Worm (Caenorhabditis elegans) whole organism, L2 larva: ENCODE results near the gene ZK742.4.

Experiments used
- C34F6.9 ChIP-seq: fragments of 150-350 bp; optimal IDR thresholded peaks from 2 replicates; lab custom pipeline; 2014; ENCODE audit warnings: missing biosample characterization, missing genetic modification characterization
- F13H6.1 ChIP-seq: sonication (generic microtip); optimal IDR thresholded peaks from 2 replicates; lab custom pipeline; 2016; ENCODE audit warnings: missing genetic modification characterization, missing compliant biosample characterization
- R02D3.7 ChIP-seq: fragments of 150-350 bp; optimal IDR thresholded peaks from 2 replicates; lab custom pipeline; 2014; ENCODE audit warnings: missing biosample characterization, missing genetic modification characterization
- Y55F3AM.14 ChIP-seq: fragments of 200-800 bp; sonication (Bioruptor generic); optimal IDR thresholded peaks from 2 replicates; lab custom pipeline; 2018; ENCODE audit warnings: mild to moderate bottlenecking, missing genetic modification characterization, missing compliant biosample characterization
- ZK546.5 ChIP-seq: sonication (generic microtip); optimal IDR thresholded peaks from 2 replicates; lab custom pipeline; 2017; ENCODE audit warnings: missing biosample characterization, missing genetic modification characterization
- alr-1 ChIP-seq: fragments of 150-350 bp; optimal IDR thresholded peaks from 2 replicates; lab custom pipeline; 2014; ENCODE audit warnings: missing biosample characterization, missing genetic modification characterization
- aly-2 ChIP-seq: fragments of 150-350 bp; optimal IDR thresholded peaks from 2 replicates; lab custom pipeline; 2014; ENCODE audit warnings: missing biosample characterization, missing genetic modification characterization
- ama-1 ChIP-seq: fragments of 150-350 bp; optimal IDR thresholded peaks from 2 replicates; lab custom pipeline; 2018; ENCODE audit warnings: inconsistent platforms
- blmp-1 ChIP-seq: sonication (generic microtip); optimal IDR thresholded peaks from 2 replicates; lab custom pipeline; 2017; ENCODE audit warnings: missing genetic modification characterization, mild to moderate bottlenecking, missing compliant biosample characterization, antibody characterized with exemption, moderate library complexity; ENCODE audit not compliant: insufficient read depth
- ceh-16 ChIP-seq: fragments of 150-350 bp; optimal IDR thresholded peaks from 2 replicates; lab custom pipeline; 2014; ENCODE audit warnings: missing biosample characterization, missing genetic modification characterization
- ceh-82 ChIP-seq: fragments of 150-350 bp; optimal IDR thresholded peaks from 2 replicates; lab custom pipeline; 2014; ENCODE audit warnings: missing biosample characterization, missing genetic modification characterization
- crh-2 ChIP-seq: sonication (generic microtip); optimal IDR thresholded peaks from 2 replicates; lab custom pipeline; 2017; ENCODE audit warnings: missing biosample characterization, missing genetic modification characterization
- egl-27 ChIP-seq: sonication (generic microtip); optimal IDR thresholded peaks from 3 replicates; lab custom pipeline; 2017; ENCODE audit warnings: missing biosample characterization, missing genetic modification reagents, missing genetic modification characterization
- elt-1 ChIP-seq: fragments of 150-350 bp; optimal IDR thresholded peaks from 2 replicates; lab custom pipeline; 2014; ENCODE audit warnings: missing biosample characterization, missing genetic modification characterization
- fos-1 ChIP-seq: fragments of 150-350 bp; optimal IDR thresholded peaks from 2 replicates; lab custom pipeline; 2014; ENCODE audit warnings: missing biosample characterization, missing genetic modification characterization
- gmeb-1 ChIP-seq: fragments of 150-350 bp; optimal IDR thresholded peaks from 2 replicates; lab custom pipeline; 2014; ENCODE audit warnings: missing biosample characterization, missing genetic modification characterization
- lin-11 ChIP-seq: fragments of 150-350 bp; sonication (generic microtip); optimal IDR thresholded peaks from 2 replicates; lab custom pipeline; 2014; ENCODE audit warnings: missing biosample characterization, missing genetic modification characterization, inconsistent platforms, mixed read lengths
- lin-13 ChIP-seq: fragments of 150-350 bp; optimal IDR thresholded peaks from 2 replicates; lab custom pipeline; 2014; ENCODE audit warnings: missing biosample characterization, missing genetic modification reagents, missing genetic modification characterization
- lin-39 ChIP-seq: fragments of 150-350 bp; optimal IDR thresholded peaks from 2 replicates; lab custom pipeline; 2014; ENCODE audit warnings: missing biosample characterization, missing genetic modification reagents, missing genetic modification characterization
- lsy-2 ChIP-seq, 2 experiments: fragments of 150-350 bp in 1 of 2; sonication (generic microtip) in 1 of 2; optimal IDR thresholded peaks; 2 replicates each; lab custom pipeline; 2014 to 2017; ENCODE audit warnings: missing biosample characterization in 2 of 2, missing genetic modification characterization in 2 of 2
- mab-5 ChIP-seq: fragments of 150-350 bp; optimal IDR thresholded peaks from 2 replicates; lab custom pipeline; 2014; ENCODE audit warnings: missing biosample characterization, missing genetic modification characterization
- mdl-1 ChIP-seq, 2 experiments: fragments of 150-350 bp in 1 of 2; sonication (generic microtip) in 1 of 2; optimal IDR thresholded peaks; 2 replicates each; lab custom pipeline; 2017; ENCODE audit warnings: missing biosample characterization in 2 of 2, missing genetic modification characterization in 2 of 2
- nhr-11 ChIP-seq: fragments of 150-350 bp; optimal IDR thresholded peaks from 2 replicates; lab custom pipeline; 2014; ENCODE audit warnings: missing biosample characterization, missing genetic modification characterization
- nhr-129 ChIP-seq: fragments of 150-350 bp; optimal IDR thresholded peaks from 2 replicates; lab custom pipeline; 2014; ENCODE audit warnings: missing biosample characterization, missing genetic modification characterization
- nhr-21 ChIP-seq: fragments of 150-350 bp; optimal IDR thresholded peaks from 2 replicates; lab custom pipeline; 2014; ENCODE audit warnings: missing biosample characterization, missing genetic modification characterization
- nhr-23 ChIP-seq: fragments of 150-350 bp; optimal IDR thresholded peaks from 2 replicates; lab custom pipeline; 2014; ENCODE audit warnings: missing biosample characterization, missing genetic modification reagents, missing genetic modification characterization
- nhr-25 ChIP-seq: fragments of 150-350 bp; sonication (generic microtip); optimal IDR thresholded peaks from 3 replicates; lab custom pipeline; 2014; ENCODE audit warnings: missing biosample characterization, missing genetic modification characterization
- nhr-6 ChIP-seq: fragments of 150-350 bp; optimal IDR thresholded peaks from 2 replicates; lab custom pipeline; 2014; ENCODE audit warnings: missing biosample characterization, missing genetic modification characterization
- sem-4 ChIP-seq: fragments of 150-350 bp; optimal IDR thresholded peaks from 2 replicates; lab custom pipeline; 2014; ENCODE audit warnings: missing biosample characterization, missing genetic modification reagents, missing genetic modification characterization
- skn-1 ChIP-seq: sonication (generic microtip); optimal IDR thresholded peaks from 2 replicates; lab custom pipeline; 2017; ENCODE audit warnings: missing biosample characterization, missing genetic modification characterization
- sma-3 ChIP-seq: sonication (generic microtip); optimal IDR thresholded peaks from 2 replicates; lab custom pipeline; 2016; ENCODE audit warnings: missing genetic modification reagents, missing genetic modification characterization, missing compliant biosample characterization
- sma-9 ChIP-seq, 2 experiments: fragments of 150-350 bp in 1 of 2; sonication (generic microtip) in 1 of 2; optimal IDR thresholded peaks; 2 replicates each; lab custom pipeline; 2014 to 2016; ENCODE audit warnings: missing genetic modification characterization in 2 of 2, mild to moderate bottlenecking in 1 of 2, missing biosample characterization in 1 of 2, missing compliant biosample characterization in 1 of 2, missing genetic modification reagents in 1 of 2, moderate library complexity in 1 of 2
- snpc-4 ChIP-seq: fragments of 150-350 bp; optimal IDR thresholded peaks from 2 replicates; lab custom pipeline; 2014; ENCODE audit warnings: missing biosample characterization, missing genetic modification characterization
- unc-39 ChIP-seq: fragments of 150-350 bp; optimal IDR thresholded peaks from 2 replicates; lab custom pipeline; 2014; ENCODE audit warnings: missing biosample characterization, missing genetic modification characterization
- unc-55 ChIP-seq: fragments of 150-350 bp; sonication (generic microtip); optimal IDR thresholded peaks from 3 replicates; lab custom pipeline; 2014; ENCODE audit warnings: missing biosample characterization, missing genetic modification reagents, missing genetic modification characterization
- ztf-1 ChIP-seq: fragments of 200-800 bp; sonication (Bioruptor generic); conservative IDR thresholded peaks from 2 replicates; pipeline ENCODE4 v1.3.6; 2022; ENCODE audit warnings: missing genetic modification characterization, missing compliant biosample characterization
- ztf-11 ChIP-seq: sonication (generic microtip); optimal IDR thresholded peaks from 2 replicates; lab custom pipeline; 2017; ENCODE audit warnings: missing biosample characterization, missing genetic modification characterization
- ztf-4 ChIP-seq: fragments of 150-350 bp; optimal IDR thresholded peaks from 2 replicates; lab custom pipeline; 2014; ENCODE audit warnings: missing biosample characterization, missing genetic modification characterization

The ZK742.4 gene

ce11 chrV:7811758-7812157 lies at the start of gene ZK742.4:
TSS of gene ZK742.4 (minus strand) at chrV:7811792.
- TF ChIP-seq sma-9 (GFP tag; optimal IDR thresholded peaks at IDR 0.05; lab: Kevin White, UChicago): peak; percentile 24
- TF ChIP-seq sma-9 (tag; optimal IDR thresholded peaks at IDR 0.05; lab: Kevin White, UChicago): no peak
- no peak for TF ChIP-seq snpc-4 (tag; lab: Kevin White, UChicago)
- TF ChIP-seq blmp-1: no peak
- TF ChIP-seq R02D3.7 (tag; lab: Kevin White, UChicago): no peak

DNA sequence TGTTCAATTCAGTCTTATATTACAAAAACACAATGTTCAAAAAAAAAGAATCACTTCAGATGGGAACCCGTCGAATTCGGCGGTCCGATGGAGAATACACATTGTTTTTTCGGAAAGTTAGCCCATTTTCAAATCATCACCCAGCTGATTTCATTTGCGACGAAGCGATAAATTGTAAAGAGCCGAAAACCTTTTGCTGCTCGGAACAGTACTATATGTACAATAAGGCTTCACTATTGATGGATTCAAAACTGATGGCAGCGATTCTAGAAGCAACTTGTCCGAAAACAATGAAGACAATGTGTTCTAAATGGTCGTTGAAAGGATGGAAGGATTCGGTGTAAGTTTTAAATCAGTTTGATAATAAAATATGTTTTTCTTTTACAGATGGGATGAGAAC lies 46.3 kb upstream of the ZK742.4 start, which contains the start of gene C37C3.1:
Gene C37C3.1, plus strand, starts transcription at position 33 of the 400 bp plus-strand sequence.
- TF ChIP-seq ama-1 (lab: Kevin White, UChicago): peak; percentile 8
- peak; percentile 37 for TF ChIP-seq sma-3
- TF ChIP-seq blmp-1: no peak
- peak; percentile 23 for TF ChIP-seq crh-2
- peak; percentile 40 for TF ChIP-seq nhr-21 (tag; lab: Kevin White, UChicago)
- no peak for TF ChIP-seq lsy-2 (tag; optimal IDR thresholded peaks at IDR 0.05; lab: Kevin White, UChicago)
- TF ChIP-seq nhr-25 (tag; lab: Kevin White, UChicago): peak; percentile 3
- TF ChIP-seq ceh-16: no peak
- peak; percentile 5 for TF ChIP-seq sma-9 (GFP tag; optimal IDR thresholded peaks at IDR 0.05; lab: Kevin White, UChicago)
- TF ChIP-seq sma-9 (tag; optimal IDR thresholded peaks at IDR 0.05; lab: Kevin White, UChicago): no peak
- TF ChIP-seq lin-39 (tag; lab: Kevin White, UChicago): no peak
- TF ChIP-seq R02D3.7 (tag; lab: Kevin White, UChicago): no peak

- no peak for TF ChIP-seq ztf-1
- TF ChIP-seq fos-1 (tag; lab: Kevin White, UChicago): no peak
- TF ChIP-seq ztf-11 (tag; lab: Kevin White, UChicago): no peak
- TF ChIP-seq elt-1: no peak
- TF ChIP-seq nhr-21 (tag; lab: Kevin White, UChicago): no peak
- TF ChIP-seq sma-3: no peak
Measured at ce11 chrV:7856641-7857040, 45.0 kb upstream of the ZK742.4 start.

ce11 chrV:7855382-7855994 lies 43.9 kb upstream of the ZK742.4 start, which contains the start of gene C37C3.2:
TSS of gene C37C3.2 (plus strand) at chrV:7855944.
- peak; percentile 37 for TF ChIP-seq Y55F3AM.14 (GFP tag; lab: Kevin White, UChicago)
- TF ChIP-seq ztf-4 (tag; lab: Kevin White, UChicago): no peak
- no peak for TF ChIP-seq nhr-11 (tag; lab: Kevin White, UChicago)
- TF ChIP-seq lin-11 (tag; lab: Kevin White, UChicago): no peak
- peak; percentile 5 for TF ChIP-seq ama-1 (lab: Kevin White, UChicago)
- TF ChIP-seq, all 48 proteins: peak for 2

DNA sequence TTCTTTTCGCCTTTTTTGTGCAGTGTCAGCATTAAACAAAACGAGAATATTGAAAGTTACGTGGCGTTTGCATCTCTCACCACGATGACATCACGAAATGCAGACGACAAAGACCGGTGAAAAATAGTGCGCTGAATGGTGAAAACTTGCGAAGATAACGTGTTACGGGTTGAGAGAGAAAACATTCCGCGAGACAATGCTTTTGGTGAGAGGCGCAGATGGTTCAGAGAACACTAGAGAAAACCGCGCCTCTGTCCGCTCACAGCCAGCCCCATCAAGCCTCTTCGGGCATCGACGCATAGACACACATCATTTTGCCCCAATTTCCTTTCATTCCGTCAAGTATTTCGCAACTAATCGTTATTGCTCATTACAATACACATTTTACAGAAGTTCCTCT lies 43.0 kb upstream of the ZK742.4 start, which contains the start of the genes C37C3.9 and C37C3.18:
Gene C37C3.9, minus strand, starts transcription at position 98 of the 400 bp plus-strand sequence.
Gene C37C3.18, plus strand, starts transcription at position 391 of the 400 bp plus-strand sequence.
- peak; percentile 79 for TF ChIP-seq F13H6.1 (tag; lab: Kevin White, UChicago)
- no peak for TF ChIP-seq ceh-16
- TF ChIP-seq mdl-1 (tag; optimal IDR thresholded peaks at IDR 0.05; lab: Kevin White, UChicago): peak in 1 of 2 experiments; percentile 58
- peak; percentile 56 for TF ChIP-seq nhr-6 (tag; lab: Kevin White, UChicago)
- TF ChIP-seq skn-1: peak; percentile 80
- TF ChIP-seq ztf-11 (tag; lab: Kevin White, UChicago): no peak
- TF ChIP-seq blmp-1: peak; percentile 65
- TF ChIP-seq mab-5 (tag; lab: Kevin White, UChicago): no peak
- peak; percentile 81 for TF ChIP-seq unc-55 (GFP tag; lab: Kevin White, UChicago)
- TF ChIP-seq ztf-4 (tag; lab: Kevin White, UChicago): peak; percentile 31
- TF ChIP-seq egl-27: peak; percentile 71
- peak; percentile 63 for TF ChIP-seq sma-3
- TF ChIP-seq nhr-23 (tag; lab: Kevin White, UChicago): no peak
- peak; percentile 74 for TF ChIP-seq gmeb-1 (tag; lab: Kevin White, UChicago)
- TF ChIP-seq alr-1 (tag; lab: Kevin White, UChicago): no peak
- TF ChIP-seq nhr-21 (tag; lab: Kevin White, UChicago): peak; percentile 79
- TF ChIP-seq sem-4 (tag; lab: Kevin White, UChicago): peak; percentile 45
- TF ChIP-seq nhr-129 (tag; lab: Kevin White, UChicago): peak; percentile 92
- no peak for TF ChIP-seq ceh-82 (tag; lab: Kevin White, UChicago)
- TF ChIP-seq ZK546.5: no peak
- TF ChIP-seq lin-13 (GFP tag; lab: Kevin White, UChicago): peak; percentile 66
- peak; percentile 59 for TF ChIP-seq nhr-25 (tag; lab: Kevin White, UChicago)
- TF ChIP-seq ama-1 (lab: Kevin White, UChicago): peak; percentile 29
- TF ChIP-seq ztf-1: no peak
- TF ChIP-seq unc-39: no peak
- peak; percentile 95 for TF ChIP-seq lin-11 (tag; lab: Kevin White, UChicago)
- TF ChIP-seq snpc-4 (tag; lab: Kevin White, UChicago): peak; percentile 88
- TF ChIP-seq sma-9 (GFP tag; optimal IDR thresholded peaks at IDR 0.05; lab: Kevin White, UChicago): peak; percentile 90
- TF ChIP-seq sma-9 (tag; optimal IDR thresholded peaks at IDR 0.05; lab: Kevin White, UChicago): no peak
- no peak for TF ChIP-seq aly-2 (tag; lab: Kevin White, UChicago)
- TF ChIP-seq lsy-2 (tag; optimal IDR thresholded peaks at IDR 0.05; lab: Kevin White, UChicago): peak; percentile 0 to 83
- peak; percentile 86 for TF ChIP-seq C34F6.9 (tag; lab: Kevin White, UChicago)
- no peak for TF ChIP-seq R02D3.7 (tag; lab: Kevin White, UChicago)
- peak; percentile 85 for TF ChIP-seq fos-1 (tag; lab: Kevin White, UChicago)
- TF ChIP-seq crh-2: peak; percentile 99
